Worm (Caenorhabditis elegans) whole organism, L4 larva: ENCODE results near the gene ulp-4.

Source experiments
- F10B5.3 ChIP-seq: sonication (generic microtip); optimal IDR thresholded peaks from 2 replicates; lab custom pipeline; 2016; ENCODE audit warnings: mild to moderate bottlenecking, missing genetic modification characterization, missing compliant biosample characterization
- F26F4.8 ChIP-seq: fragments of 200-800 bp; sonication (Bioruptor generic); conservative IDR thresholded peaks from 2 replicates; pipeline ENCODE4 v1.3.6; 2022; ENCODE audit warnings: missing genetic modification characterization, missing compliant biosample characterization
- F37D6.2 ChIP-seq: sonication (generic microtip); optimal IDR thresholded peaks from 2 replicates; lab custom pipeline; 2016; ENCODE audit warnings: mild to moderate bottlenecking, missing genetic modification characterization, missing compliant biosample characterization
- F49E8.2 ChIP-seq: sonication (generic microtip); optimal IDR thresholded peaks from 2 replicates; lab custom pipeline; 2016; ENCODE audit warnings: missing compliant biosample characterization, mild to moderate bottlenecking, missing genetic modification characterization, borderline replicate concordance
- T20F7.1 ChIP-seq: fragments of 200-800 bp; sonication (Bioruptor generic); optimal IDR thresholded peaks from 2 replicates; lab custom pipeline; 2018; ENCODE audit warnings: mild to moderate bottlenecking, missing genetic modification characterization, missing compliant biosample characterization
- Y48G9A.11 ChIP-seq: fragments of 200-800 bp; sonication (Bioruptor generic); IDR thresholded peaks from 2 replicates; pipeline ENCODE4 v1.3.6; 2022; ENCODE audit warnings: missing genetic modification reagents, missing genetic modification characterization, missing compliant biosample characterization
- ZK337.2 ChIP-seq: fragments of 200-800 bp; sonication (Bioruptor generic); IDR thresholded peaks from 2 replicates; pipeline ENCODE4 v1.3.6; 2022; ENCODE audit warnings: missing genetic modification reagents, missing genetic modification characterization, missing compliant biosample characterization
- ZK546.5 ChIP-seq, 2 experiments: sonication (generic microtip); optimal IDR thresholded peaks; 2 replicates each; lab custom pipeline; 2017; ENCODE audit warnings: missing biosample characterization in 2 of 2, missing genetic modification characterization in 2 of 2
- aha-1 ChIP-seq: fragments of 150-350 bp; peaks from one replicate; lab custom pipeline; 2014; ENCODE audit warnings: missing biosample characterization, missing genetic modification characterization
- aly-2 ChIP-seq: sonication (generic microtip); optimal IDR thresholded peaks from 2 replicates; lab custom pipeline; 2018; ENCODE audit warnings: missing biosample characterization, missing genetic modification characterization
- ama-1 ChIP-seq: fragments of 150-350 bp; optimal IDR thresholded peaks from 2 replicates; lab custom pipeline; 2014; ENCODE audit warnings: inconsistent platforms, mixed read lengths
- attf-4 ChIP-seq: sonication (generic microtip); optimal IDR thresholded peaks from 3 replicates; lab custom pipeline; 2017; ENCODE audit warnings: missing biosample characterization, missing genetic modification characterization
- ceh-20 ChIP-seq: fragments of 200-800 bp; sonication (Bioruptor generic); IDR thresholded peaks from 2 replicates; pipeline ENCODE4 v1.3.6; 2022; ENCODE audit warnings: missing genetic modification reagents, missing genetic modification characterization, missing compliant biosample characterization
- ceh-82 ChIP-seq: sonication (generic microtip); optimal IDR thresholded peaks from 2 replicates; lab custom pipeline; 2017; ENCODE audit warnings: missing biosample characterization, missing genetic modification characterization
- cey-2 ChIP-seq: sonication (generic microtip); optimal IDR thresholded peaks from 3 replicates; lab custom pipeline; 2017; ENCODE audit warnings: missing genetic modification characterization, mild to moderate bottlenecking, missing compliant biosample characterization, antibody characterized with exemption, borderline replicate concordance; ENCODE audit not compliant: insufficient read depth
- dmd-6 ChIP-seq: fragments of 200-800 bp; sonication (Bioruptor generic); IDR thresholded peaks from 2 replicates; pipeline ENCODE4 v1.3.6; 2022; ENCODE audit warnings: missing genetic modification reagents, missing genetic modification characterization, missing compliant biosample characterization
- dmd-9 ChIP-seq: fragments of 200-800 bp; sonication (Bioruptor generic); IDR thresholded peaks from 2 replicates; pipeline ENCODE4 v1.3.6; 2022; ENCODE audit warnings: missing genetic modification reagents, missing genetic modification characterization, missing compliant biosample characterization
- duxl-1 ChIP-seq: sonication (generic microtip); optimal IDR thresholded peaks from 2 replicates; lab custom pipeline; 2016; ENCODE audit warnings: mild to moderate bottlenecking, missing genetic modification characterization, moderate library complexity, missing compliant biosample characterization; ENCODE audit not compliant: poor library complexity
- dve-1 ChIP-seq: sonication (generic microtip); optimal IDR thresholded peaks from 2 replicates; lab custom pipeline; 2017; ENCODE audit warnings: antibody characterized with exemption, mild to moderate bottlenecking, missing genetic modification characterization, missing compliant biosample characterization; ENCODE audit not compliant: insufficient read depth
- egl-27 ChIP-seq: sonication (generic microtip); optimal IDR thresholded peaks from 3 replicates; lab custom pipeline; 2017; ENCODE audit warnings: missing biosample characterization, missing genetic modification reagents, missing genetic modification characterization
- hlh-30 ChIP-seq: sonication (generic microtip); optimal IDR thresholded peaks from 2 replicates; lab custom pipeline; 2017; ENCODE audit warnings: antibody characterized with exemption, mild to moderate bottlenecking, missing genetic modification characterization, missing compliant biosample characterization; ENCODE audit not compliant: insufficient read depth
- hmg-1.1 ChIP-seq: fragments of 200-800 bp; sonication (Bioruptor generic); IDR thresholded peaks from 2 replicates; pipeline ENCODE4 v1.3.6; 2022; ENCODE audit warnings: missing genetic modification reagents, missing genetic modification characterization, missing compliant biosample characterization
- lin-1 ChIP-seq: fragments of 200-800 bp; sonication (Bioruptor generic); IDR thresholded peaks from 2 replicates; pipeline ENCODE4 v1.3.6; 2022; ENCODE audit warnings: missing genetic modification reagents, missing genetic modification characterization, missing compliant biosample characterization
- lin-13 ChIP-seq: fragments of 150-350 bp; optimal IDR thresholded peaks from 2 replicates; lab custom pipeline; 2014; ENCODE audit warnings: missing biosample characterization, missing genetic modification reagents, missing genetic modification characterization
- lsy-2 ChIP-seq, 2 experiments: fragments of 150-350 bp in 1 of 2; sonication (generic microtip) in 1 of 2; optimal IDR thresholded peaks; 2 replicates each; lab custom pipeline; 2014 to 2017; ENCODE audit warnings: missing biosample characterization in 2 of 2, missing genetic modification characterization in 2 of 2
- madf-5 ChIP-seq, 2 experiments: fragments of 200-800 bp; sonication (Bioruptor generic); IDR thresholded peaks; 2 replicates each; pipeline ENCODE4 v1.3.6; 2022; ENCODE audit warnings: missing compliant biosample characterization in 2 of 2, missing genetic modification characterization in 2 of 2
- madf-9 ChIP-seq: fragments of 200-800 bp; sonication (Bioruptor generic); conservative IDR thresholded peaks from 2 replicates; pipeline ENCODE4 v1.3.6; 2022; ENCODE audit warnings: missing genetic modification reagents, missing genetic modification characterization, missing compliant biosample characterization
- mep-1 ChIP-seq: fragments of 150-350 bp; sonication (generic microtip); optimal IDR thresholded peaks from 3 replicates; lab custom pipeline; 2014; ENCODE audit warnings: missing biosample characterization, missing genetic modification characterization
- mes-2 ChIP-seq: sonication (generic microtip); optimal IDR thresholded peaks from 2 replicates; lab custom pipeline; 2016; ENCODE audit warnings: missing genotype, mild to moderate bottlenecking, missing genetic modification characterization, missing compliant biosample characterization; ENCODE audit not compliant: poor library complexity, severe bottlenecking
- mxl-2 ChIP-seq: fragments of 200-800 bp; sonication (Bioruptor generic); conservative IDR thresholded peaks from 2 replicates; pipeline ENCODE4 v1.3.6; 2022; ENCODE audit warnings: missing genetic modification reagents, missing genetic modification characterization, missing compliant biosample characterization
- nhr-10 ChIP-seq: fragments of 150-350 bp; optimal IDR thresholded peaks from 2 replicates; lab custom pipeline; 2014; ENCODE audit warnings: missing biosample characterization, missing genetic modification characterization
- nhr-111 ChIP-seq: fragments of 200-800 bp; sonication (Bioruptor generic); optimal IDR thresholded peaks from 2 replicates; lab custom pipeline; 2018; ENCODE audit warnings: mild to moderate bottlenecking, missing genetic modification characterization, missing compliant biosample characterization
- nhr-41 ChIP-seq: fragments of 200-800 bp; sonication (Bioruptor generic); IDR thresholded peaks from 2 replicates; pipeline ENCODE4 v1.3.6; 2022; ENCODE audit warnings: missing genetic modification reagents, missing genetic modification characterization, missing compliant biosample characterization
- nhr-42 ChIP-seq: fragments of 200-800 bp; sonication (Bioruptor generic); IDR thresholded peaks from 2 replicates; pipeline ENCODE4 v1.3.6; 2022; ENCODE audit warnings: missing genetic modification characterization, missing compliant biosample characterization
- nhr-77 ChIP-seq: fragments of 150-350 bp; optimal IDR thresholded peaks from 2 replicates; lab custom pipeline; 2014; ENCODE audit warnings: missing biosample characterization, missing genetic modification characterization
- php-3 ChIP-seq: fragments of 200-800 bp; sonication (Bioruptor generic); IDR thresholded peaks from 2 replicates; pipeline ENCODE4 v1.3.6; 2022; ENCODE audit warnings: missing genetic modification reagents, missing genetic modification characterization, missing compliant biosample characterization
- pqm-1 ChIP-seq: sonication (generic microtip); optimal IDR thresholded peaks from 2 replicates; lab custom pipeline; 2017; ENCODE audit warnings: missing biosample characterization, missing genetic modification characterization
- saeg-2 ChIP-seq: fragments of 200-800 bp; sonication (Bioruptor generic); IDR thresholded peaks from 2 replicates; pipeline ENCODE4 v1.3.6; 2022; ENCODE audit warnings: missing genetic modification reagents, missing genetic modification characterization, missing compliant biosample characterization
- sdz-12 ChIP-seq: fragments of 200-800 bp; sonication (Bioruptor generic); optimal IDR thresholded peaks from 2 replicates; lab custom pipeline; 2018; ENCODE audit warnings: mild to moderate bottlenecking, missing genetic modification characterization, missing compliant biosample characterization
- set-16 ChIP-seq: fragments of 200-800 bp; sonication (Bioruptor generic); IDR thresholded peaks from 2 replicates; pipeline ENCODE4 v1.3.6; 2022; ENCODE audit warnings: missing genetic modification reagents, missing genetic modification characterization, missing compliant biosample characterization
- snpc-4 ChIP-seq: fragments of 150-350 bp; optimal IDR thresholded peaks from 2 replicates; lab custom pipeline; 2014; ENCODE audit warnings: missing biosample characterization, missing genetic modification characterization
- unc-62 ChIP-seq, 3 experiments: fragments of 150-350 bp in 1 of 3; sonication (generic microtip); optimal IDR thresholded peaks in 2 of 3; peaks in 1 of 3; 1 replicate in 1 of 3; 2 replicates in 2 of 3; lab custom pipeline; 2014 to 2017; ENCODE audit warnings: missing biosample characterization in 3 of 3, missing genetic modification characterization in 3 of 3, missing genetic modification reagents in 3 of 3, missing genotype in 1 of 3
- zag-1 ChIP-seq: fragments of 150-350 bp; optimal IDR thresholded peaks from 2 replicates; lab custom pipeline; 2014; ENCODE audit warnings: missing biosample characterization, missing genetic modification characterization
- zip-2 ChIP-seq: fragments of 150-350 bp; optimal IDR thresholded peaks from 2 replicates; lab custom pipeline; 2014; ENCODE audit warnings: missing biosample characterization, missing genetic modification characterization
- ztf-11 ChIP-seq: fragments of 150-350 bp; optimal IDR thresholded peaks from 2 replicates; lab custom pipeline; 2014; ENCODE audit warnings: missing biosample characterization, missing genetic modification characterization
- ztf-7 ChIP-seq: fragments of 150-350 bp; optimal IDR thresholded peaks from 2 replicates; lab custom pipeline; 2014; ENCODE audit warnings: missing biosample characterization, missing genetic modification characterization

Gene ulp-4

DNA sequence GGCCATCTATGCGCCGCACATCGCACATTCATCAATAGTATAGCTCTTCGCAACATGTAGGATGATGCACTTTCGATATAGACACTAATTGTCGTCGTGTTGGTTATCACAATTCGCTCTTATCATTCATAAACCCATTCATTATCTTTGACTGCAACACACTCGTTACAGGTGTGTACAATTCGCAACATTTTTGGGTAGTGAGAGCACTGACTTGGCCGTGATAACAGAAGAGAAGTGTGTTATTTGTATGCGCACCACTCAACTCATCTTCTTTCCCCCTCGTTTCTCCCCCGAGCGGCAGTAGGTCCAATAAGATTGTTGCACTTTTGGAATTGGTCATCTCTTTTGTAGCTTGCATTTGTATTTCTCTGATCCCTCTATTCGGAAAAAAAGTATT, 2.5 kb upstream of the ulp-4 start (continued):
- TF ChIP-seq madf-9 (no peak), duxl-1 (tag; lab: Kevin White, UChicago) (peak; percentile 22), cey-2 (tag; lab: Kevin White, UChicago) (no peak), zag-1 (tag; lab: Kevin White, UChicago) (no peak), hmg-1.1 (GFP tag; lab: Robert Waterston, UW) (no peak), attf-4 (no peak), ztf-11 (tag; lab: Kevin White, UChicago) (no peak), pqm-1 (tag; lab: Kevin White, UChicago) (peak; percentile 97), lsy-2 (tag; optimal IDR thresholded peaks at IDR 0.05; lab: Kevin White, UChicago) (peak in 1 of 2 experiments; percentile 30), ZK337.2 (GFP tag; lab: Robert Waterston, UW) (no peak), ama-1 (lab: Kevin White, UChicago) (no peak), saeg-2 (no peak), nhr-42 (GFP tag; lab: Robert Waterston, UW) (no peak), ZK546.5 (tag; optimal IDR thresholded peaks at IDR 0.05; lab: Kevin White, UChicago) (no peak), Y48G9A.11 (no peak)

DNA sequence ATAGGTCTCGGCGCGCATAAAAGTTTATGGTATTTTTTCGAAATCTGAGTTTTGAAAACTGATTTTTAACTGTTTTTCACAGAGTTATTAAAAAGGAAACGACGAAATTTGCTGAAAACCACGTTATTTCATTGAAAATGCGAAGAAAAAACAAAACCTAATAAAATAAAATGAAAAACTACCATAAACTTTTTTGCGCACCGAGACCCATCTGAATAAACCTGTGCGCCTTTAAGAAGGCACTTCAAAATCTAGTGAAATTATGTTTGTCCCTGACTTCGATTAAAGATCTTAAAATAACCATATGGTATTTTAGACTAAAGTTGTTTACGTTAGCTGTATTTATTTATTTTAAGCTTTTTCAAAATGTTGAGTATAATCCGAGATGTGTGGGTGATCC, 2.0 kb upstream of the ulp-4 start:
- no peak for TF ChIP-seq lin-13 (GFP tag; lab: Kevin White, UChicago)

DNA sequence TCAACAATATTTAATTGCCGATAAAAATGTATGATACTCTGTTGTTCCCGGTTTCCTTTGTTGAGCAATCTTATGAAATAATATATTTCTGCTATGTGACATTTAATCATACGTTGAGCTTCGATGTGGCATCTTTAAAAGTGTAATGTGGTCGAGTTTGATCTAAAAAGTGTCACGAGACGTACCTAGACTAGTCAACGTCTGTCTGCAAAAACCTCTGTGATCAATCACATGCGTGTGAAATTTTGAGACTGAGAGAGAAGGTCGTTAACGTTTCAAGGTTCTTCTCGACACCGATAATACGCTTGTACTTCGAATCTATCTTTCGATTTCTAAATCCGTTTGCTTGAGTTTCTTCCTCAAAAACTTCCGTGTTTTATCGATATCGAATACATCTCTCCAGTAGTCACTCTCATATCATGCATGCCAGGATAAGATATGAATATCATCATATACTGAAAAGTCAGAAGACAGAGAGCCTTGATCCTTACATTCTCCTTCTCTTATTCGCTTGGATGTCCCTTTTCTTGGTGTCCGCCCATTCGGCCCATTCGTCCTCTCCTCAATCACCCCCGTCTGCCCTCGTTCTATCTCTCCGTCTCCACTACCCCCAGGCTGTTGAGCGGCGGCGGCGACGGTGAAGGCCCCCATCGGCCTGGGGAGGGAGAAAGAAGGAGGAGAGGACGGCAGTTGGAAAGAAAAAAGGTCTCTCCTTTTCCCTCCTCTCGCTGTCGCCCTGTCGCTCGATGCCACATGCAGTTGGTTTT, 1.3 kb upstream of the ulp-4 start:
- TF ChIP-seq snpc-4 (tag; lab: Kevin White, UChicago) (no peak), unc-62 (GFP tag; optimal IDR thresholded peaks at IDR 0.05 in 1 of 2; lab: Kevin White, UChicago) (peak in 1 of 2 experiments; percentile 96), unc-62 (tag; optimal IDR thresholded peaks at IDR 0.05; lab: Kevin White, UChicago) (no peak), set-16 (GFP tag; lab: Robert Waterston, UW) (peak; percentile 98), ztf-7 (no peak), hlh-30 (tag; lab: Kevin White, UChicago) (peak; percentile 93), dmd-6 (GFP tag; lab: Robert Waterston, UW) (peak; percentile 69), aly-2 (tag; lab: Kevin White, UChicago) (no peak), nhr-10 (tag; lab: Kevin White, UChicago) (no peak), php-3 (GFP tag; lab: Robert Waterston, UW) (0 out of 2 replicates have a peak, but pooled peaks have one; percentile 12), ZK337.2 (GFP tag; lab: Robert Waterston, UW) (no peak), dmd-9 (GFP tag; lab: Robert Waterston, UW) (no peak), F49E8.2 (tag; lab: Kevin White, UChicago) (no peak), mep-1 (tag; lab: Kevin White, UChicago) (no peak), dve-1 (peak; percentile 65), madf-5 (GFP tag; IDR thresholded peaks at IDR 0.05; lab: Robert Waterston, UW) (no peak), aha-1 (tag; lab: Kevin White, UChicago) (peak; percentile 65), hmg-1.1 (GFP tag; lab: Robert Waterston, UW) (peak; percentile 57), F37D6.2 (tag; lab: Kevin White, UChicago) (peak; percentile 8), nhr-111 (GFP tag; lab: Kevin White, UChicago) (no peak), ceh-82 (tag; lab: Kevin White, UChicago) (no peak), F10B5.3 (peak; percentile 7), mes-2 (tag; lab: Kevin White, UChicago) (peak; percentile 66), lin-1 (0 out of 2 replicates have a peak, but pooled peaks have one; percentile 33), mxl-2 (GFP tag; lab: Robert Waterston, UW) (no peak), egl-27 (no peak), madf-9 (no peak), nhr-77 (tag; lab: Kevin White, UChicago) (peak; percentile 4), nhr-41 (GFP tag; lab: Robert Waterston, UW) (no peak), zip-2 (peak; percentile 94), sdz-12 (GFP tag; lab: Kevin White, UChicago) (no peak), ceh-20 (GFP tag; lab: Robert Waterston, UW) (peak; percentile 53; the same call in 1 of the 2 replicates), T20F7.1 (GFP tag; lab: Kevin White, UChicago) (peak; percentile 47), F26F4.8 (no peak)
